Worm (Caenorhabditis elegans) whole organism, L4 larva: ENCODE results near the gene odr-2.

Experiments used
- F49E8.2 ChIP-seq: sonication (generic microtip); optimal IDR thresholded peaks from 2 replicates; lab custom pipeline; 2016; ENCODE audit warnings: missing compliant biosample characterization, mild to moderate bottlenecking, missing genetic modification characterization, borderline replicate concordance
- R02D3.7 ChIP-seq: fragments of 150-350 bp; sonication (generic microtip); optimal IDR thresholded peaks from 3 replicates; lab custom pipeline; 2014; ENCODE audit warnings: missing biosample characterization, missing genetic modification characterization
- T26A8.4 ChIP-seq: fragments of 200-800 bp; sonication (Bioruptor generic); IDR thresholded peaks from 2 replicates; pipeline ENCODE4 v1.3.6; 2022; ENCODE audit warnings: missing genetic modification characterization, missing compliant biosample characterization
- Y48G9A.11 ChIP-seq: fragments of 200-800 bp; sonication (Bioruptor generic); IDR thresholded peaks from 2 replicates; pipeline ENCODE4 v1.3.6; 2022; ENCODE audit warnings: missing genetic modification reagents, missing genetic modification characterization, missing compliant biosample characterization
- Y5F2A.4 ChIP-seq: fragments of 200-800 bp; sonication (Bioruptor generic); optimal IDR thresholded peaks from 2 replicates; lab custom pipeline; 2018; ENCODE audit warnings: mild to moderate bottlenecking, missing genetic modification characterization, missing compliant biosample characterization
- Y75B8A.6 ChIP-seq: fragments of 200-800 bp; sonication (Bioruptor generic); IDR thresholded peaks from 2 replicates; pipeline ENCODE4 v1.3.6; 2022; ENCODE audit warnings: missing genetic modification reagents, missing genetic modification characterization, missing compliant biosample characterization
- aha-1 ChIP-seq: fragments of 150-350 bp; peaks from one replicate; lab custom pipeline; 2014; ENCODE audit warnings: missing biosample characterization, missing genetic modification characterization
- arid-1 ChIP-seq: fragments of 200-800 bp; sonication (Bioruptor generic); conservative IDR thresholded peaks from 2 replicates; pipeline ENCODE4 v1.3.6; 2022; ENCODE audit warnings: missing genetic modification reagents, missing genetic modification characterization, missing compliant biosample characterization
- cey-2 ChIP-seq: sonication (generic microtip); optimal IDR thresholded peaks from 3 replicates; lab custom pipeline; 2017; ENCODE audit warnings: missing genetic modification characterization, mild to moderate bottlenecking, missing compliant biosample characterization, antibody characterized with exemption, borderline replicate concordance; ENCODE audit not compliant: insufficient read depth
- ctbp-1 ChIP-seq: fragments of 200-800 bp; sonication (Bioruptor generic); IDR thresholded peaks from 2 replicates; pipeline ENCODE4 v1.3.6; 2022; ENCODE audit warnings: missing genetic modification reagents, missing genetic modification characterization, missing compliant biosample characterization
- daf-16 ChIP-seq, 3 experiments: sonication (generic microtip); optimal IDR thresholded peaks; 2 replicates each; lab custom pipeline; 2016 to 2017; ENCODE audit warnings: missing genetic modification characterization in 3 of 3, missing genetic modification reagents in 3 of 3, mild to moderate bottlenecking in 2 of 3, missing compliant biosample characterization in 2 of 3, missing biosample characterization in 1 of 3, moderate library complexity in 1 of 3
- dmd-6 ChIP-seq: fragments of 200-800 bp; sonication (Bioruptor generic); IDR thresholded peaks from 2 replicates; pipeline ENCODE4 v1.3.6; 2022; ENCODE audit warnings: missing genetic modification reagents, missing genetic modification characterization, missing compliant biosample characterization
- dve-1 ChIP-seq: sonication (generic microtip); optimal IDR thresholded peaks from 2 replicates; lab custom pipeline; 2017; ENCODE audit warnings: antibody characterized with exemption, mild to moderate bottlenecking, missing genetic modification characterization, missing compliant biosample characterization; ENCODE audit not compliant: insufficient read depth
- hlh-30 ChIP-seq: sonication (generic microtip); optimal IDR thresholded peaks from 2 replicates; lab custom pipeline; 2017; ENCODE audit warnings: antibody characterized with exemption, mild to moderate bottlenecking, missing genetic modification characterization, missing compliant biosample characterization; ENCODE audit not compliant: insufficient read depth
- lin-13 ChIP-seq: fragments of 150-350 bp; optimal IDR thresholded peaks from 2 replicates; lab custom pipeline; 2014; ENCODE audit warnings: missing biosample characterization, missing genetic modification reagents, missing genetic modification characterization
- lin-29 ChIP-seq: fragments of 200-800 bp; sonication (Bioruptor generic); IDR thresholded peaks from 2 replicates; pipeline ENCODE4 v1.3.6; 2022; ENCODE audit warnings: missing genetic modification reagents, missing genetic modification characterization, missing compliant biosample characterization
- lin-38 ChIP-seq: fragments of 200-800 bp; sonication (Bioruptor generic); IDR thresholded peaks from 2 replicates; pipeline ENCODE4 v1.3.6; 2022; ENCODE audit warnings: missing genetic modification reagents, missing genetic modification characterization, missing compliant biosample characterization
- lin-39 ChIP-seq: fragments of 150-350 bp; optimal IDR thresholded peaks from 2 replicates; lab custom pipeline; 2014; ENCODE audit warnings: missing biosample characterization, missing genetic modification reagents, missing genetic modification characterization
- lir-3 ChIP-seq: sonication (generic microtip); optimal IDR thresholded peaks from 2 replicates; lab custom pipeline; 2016; ENCODE audit warnings: mild to moderate bottlenecking, missing genetic modification characterization, missing compliant biosample characterization
- madf-9 ChIP-seq: fragments of 200-800 bp; sonication (Bioruptor generic); conservative IDR thresholded peaks from 2 replicates; pipeline ENCODE4 v1.3.6; 2022; ENCODE audit warnings: missing genetic modification reagents, missing genetic modification characterization, missing compliant biosample characterization
- mdt-29 ChIP-seq: fragments of 200-800 bp; sonication (Bioruptor generic); IDR thresholded peaks from 2 replicates; pipeline ENCODE4 v1.3.6; 2022; ENCODE audit warnings: missing genetic modification reagents, missing genetic modification characterization, missing compliant biosample characterization
- mxl-3 ChIP-seq: fragments of 200-800 bp; sonication (Bioruptor generic); optimal IDR thresholded peaks from 2 replicates; lab custom pipeline; 2018; ENCODE audit warnings: mild to moderate bottlenecking, missing genetic modification characterization, missing compliant biosample characterization
- nhr-102 ChIP-seq: sonication (generic microtip); optimal IDR thresholded peaks from 2 replicates; lab custom pipeline; 2016; ENCODE audit warnings: mild to moderate bottlenecking, missing genetic modification characterization, moderate library complexity, missing compliant biosample characterization
- nhr-11 ChIP-seq: fragments of 150-350 bp; optimal IDR thresholded peaks from 2 replicates; lab custom pipeline; 2014; ENCODE audit warnings: missing biosample characterization, missing genetic modification characterization
- nhr-25 ChIP-seq: sonication (generic microtip); optimal IDR thresholded peaks from 2 replicates; lab custom pipeline; 2017; ENCODE audit warnings: missing genetic modification characterization, mild to moderate bottlenecking, missing compliant biosample characterization, antibody characterized with exemption, moderate library complexity, borderline replicate concordance; ENCODE audit not compliant: insufficient read depth
- nhr-28 ChIP-seq: fragments of 150-350 bp; optimal IDR thresholded peaks from 2 replicates; lab custom pipeline; 2014; ENCODE audit warnings: missing biosample characterization, missing genetic modification characterization
- nhr-42 ChIP-seq: fragments of 200-800 bp; sonication (Bioruptor generic); IDR thresholded peaks from 2 replicates; pipeline ENCODE4 v1.3.6; 2022; ENCODE audit warnings: missing genetic modification characterization, missing compliant biosample characterization
- php-3 ChIP-seq: fragments of 200-800 bp; sonication (Bioruptor generic); IDR thresholded peaks from 2 replicates; pipeline ENCODE4 v1.3.6; 2022; ENCODE audit warnings: missing genetic modification reagents, missing genetic modification characterization, missing compliant biosample characterization
- pqm-1 ChIP-seq: sonication (generic microtip); optimal IDR thresholded peaks from 2 replicates; lab custom pipeline; 2017; ENCODE audit warnings: missing biosample characterization, missing genetic modification characterization
- set-16 ChIP-seq: fragments of 200-800 bp; sonication (Bioruptor generic); IDR thresholded peaks from 2 replicates; pipeline ENCODE4 v1.3.6; 2022; ENCODE audit warnings: missing genetic modification reagents, missing genetic modification characterization, missing compliant biosample characterization
- snpc-4 ChIP-seq: fragments of 150-350 bp; optimal IDR thresholded peaks from 2 replicates; lab custom pipeline; 2014; ENCODE audit warnings: missing biosample characterization, missing genetic modification characterization
- spr-3 ChIP-seq: fragments of 200-800 bp; sonication (Bioruptor generic); optimal IDR thresholded peaks from 2 replicates; lab custom pipeline; 2018; ENCODE audit warnings: mild to moderate bottlenecking, missing genetic modification characterization, missing compliant biosample characterization
- tra-1 ChIP-seq: fragments of 200-800 bp; sonication (Bioruptor generic); IDR thresholded peaks from 2 replicates; pipeline ENCODE4 v1.3.6; 2022; ENCODE audit warnings: missing genetic modification reagents, missing genetic modification characterization, missing compliant biosample characterization
- unc-39 ChIP-seq: sonication (generic microtip); optimal IDR thresholded peaks from 2 replicates; lab custom pipeline; 2017; ENCODE audit warnings: missing biosample characterization, missing genetic modification characterization
- unc-62 ChIP-seq, 3 experiments: fragments of 150-350 bp in 1 of 3; sonication (generic microtip); optimal IDR thresholded peaks in 2 of 3; peaks in 1 of 3; 1 replicate in 1 of 3; 2 replicates in 2 of 3; lab custom pipeline; 2014 to 2017; ENCODE audit warnings: missing biosample characterization in 3 of 3, missing genetic modification characterization in 3 of 3, missing genetic modification reagents in 3 of 3, missing genotype in 1 of 3

The odr-2 gene

DNA sequence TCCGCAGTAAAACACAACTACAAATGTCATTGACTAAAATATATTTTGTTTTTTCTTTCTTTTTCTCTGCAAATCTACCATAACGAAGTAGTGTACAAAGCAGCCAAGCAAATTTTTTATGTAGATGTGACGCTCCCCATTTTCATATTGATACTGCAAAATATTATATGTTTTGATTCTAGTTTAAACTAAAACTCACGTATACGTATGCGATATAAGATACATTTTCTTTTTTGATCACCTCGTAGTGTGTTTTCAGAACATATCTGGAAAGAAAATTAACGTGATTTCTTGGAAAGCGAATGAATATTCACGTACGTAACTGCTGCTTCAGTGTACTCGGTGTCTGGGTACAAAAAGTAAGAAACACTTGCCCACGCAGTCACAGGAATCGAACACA is 33.5 kb downstream of the odr-2 start:
- TF ChIP-seq unc-62 (GFP tag; optimal IDR thresholded peaks at IDR 0.05 in 1 of 2; lab: Kevin White, UChicago): peak in 1 of 2 experiments; percentile 94
- no peak for TF ChIP-seq unc-62 (tag; optimal IDR thresholded peaks at IDR 0.05; lab: Kevin White, UChicago)
- TF ChIP-seq php-3: no peak

DNA sequence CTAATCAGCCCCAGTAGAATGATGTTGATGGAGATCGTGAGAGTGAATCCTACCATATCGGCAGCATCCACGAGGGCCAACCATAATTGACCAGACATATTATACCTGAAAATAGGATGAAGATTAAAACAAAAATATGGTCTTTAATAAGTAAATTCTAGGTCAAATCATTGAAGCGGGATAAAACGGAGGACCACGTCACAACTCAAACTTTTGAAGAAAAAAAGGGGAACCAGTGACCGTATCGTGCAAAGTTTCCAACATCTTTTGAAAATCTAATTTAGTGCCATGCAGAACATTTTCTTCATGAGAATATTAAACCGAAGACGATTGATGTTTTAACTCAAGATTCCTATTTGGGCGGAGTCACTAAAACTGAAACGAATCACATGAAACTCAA is 35.0 kb downstream of the odr-2 start, which contains the start of gene str-112:
Gene str-112, minus strand, starts transcription at position 101 of the 400 bp plus-strand sequence.
- no peak for TF ChIP-seq Y75B8A.6 (GFP tag; lab: Robert Waterston, UW)
- TF ChIP-seq R02D3.7 (tag; lab: Kevin White, UChicago): no peak
- no peak for TF ChIP-seq lin-13 (GFP tag; lab: Kevin White, UChicago)
- TF ChIP-seq nhr-25 (tag; lab: Kevin White, UChicago): no peak
- no peak for TF ChIP-seq ctbp-1 (GFP tag; lab: Robert Waterston, UW)
- TF ChIP-seq, all 104 proteins: peak for 0

DNA sequence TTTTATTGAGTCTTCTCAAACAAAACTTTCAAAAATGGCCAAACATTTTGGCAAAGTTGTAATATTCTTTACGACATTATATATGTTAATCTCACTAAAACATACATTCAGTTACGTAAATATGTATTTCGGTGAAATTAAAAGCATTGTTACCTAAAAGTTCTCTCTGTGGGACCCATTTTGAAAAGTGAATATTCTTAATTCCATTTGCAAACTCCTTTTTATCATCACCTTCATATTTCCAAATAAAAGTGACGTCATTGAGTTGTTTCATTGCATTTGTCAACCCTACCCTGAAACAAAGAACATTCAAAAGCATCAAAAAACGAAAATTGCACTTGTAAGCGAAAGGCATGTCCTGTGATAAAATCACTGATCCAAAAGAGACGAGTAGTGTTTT is 37.0 kb downstream of the odr-2 start:
- TF ChIP-seq madf-9 (GFP tag; lab: Robert Waterston, UW): no peak
- no peak for TF ChIP-seq Y75B8A.6 (GFP tag; lab: Robert Waterston, UW)
- no peak for TF ChIP-seq mxl-3
- peak in 1 of 2 experiments; percentile 91 for TF ChIP-seq unc-62 (GFP tag; optimal IDR thresholded peaks at IDR 0.05 in 1 of 2; lab: Kevin White, UChicago)
- no peak for TF ChIP-seq unc-62 (tag; optimal IDR thresholded peaks at IDR 0.05; lab: Kevin White, UChicago)
- TF ChIP-seq T26A8.4 (GFP tag; lab: Robert Waterston, UW): no peak
- TF ChIP-seq dve-1 (tag; lab: Kevin White, UChicago): no peak
- peak; percentile 64 for TF ChIP-seq nhr-28 (tag; lab: Kevin White, UChicago)

DNA sequence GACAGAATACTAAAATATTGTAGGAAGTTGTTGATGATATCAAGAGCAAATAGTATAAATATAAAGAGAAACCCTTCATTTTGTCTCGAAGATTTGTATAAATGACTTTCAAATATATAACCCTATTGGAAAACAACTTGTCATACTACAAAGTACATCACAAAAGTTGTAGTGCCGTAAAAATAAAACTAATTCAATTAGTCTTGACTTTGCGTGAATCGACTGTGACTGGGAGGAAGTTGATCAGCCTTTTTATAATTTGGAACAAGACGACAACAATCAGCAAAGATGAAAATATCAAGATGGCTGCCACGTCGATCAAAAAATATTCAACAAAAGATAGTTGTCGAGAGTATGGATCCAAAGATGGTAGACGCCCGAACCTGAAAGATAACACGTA is 38.5 kb downstream of the odr-2 start, which contains the start of gene ugt-40:
Gene ugt-40, minus strand, starts transcription at position 101 of the 400 bp plus-strand sequence.
- TF ChIP-seq lir-3 (tag; lab: Kevin White, UChicago) (no peak), nhr-28 (tag; lab: Kevin White, UChicago) (peak; percentile 45), F49E8.2 (tag; lab: Kevin White, UChicago) (no peak), hlh-30 (tag; lab: Kevin White, UChicago) (no peak)

DNA sequence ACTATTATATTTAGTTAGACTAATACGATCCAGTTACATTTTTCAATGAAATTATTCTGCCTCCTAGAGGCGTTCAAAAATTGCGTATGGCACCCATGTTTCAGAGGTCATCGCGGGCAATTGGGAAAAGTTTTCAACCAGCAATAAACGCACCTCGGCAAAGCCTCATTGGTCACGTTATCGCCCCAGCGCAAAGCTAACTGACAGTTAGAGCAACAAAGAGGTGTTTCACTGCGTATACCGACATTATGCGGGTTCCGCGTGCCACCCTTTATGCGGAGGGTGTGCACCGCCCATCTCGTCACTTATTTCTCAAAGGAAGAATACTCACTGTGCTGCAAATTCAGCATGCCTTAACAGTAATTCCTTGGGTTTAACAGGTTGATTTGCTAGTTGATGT is 39.3 kb downstream of the odr-2 start:
- TF ChIP-seq lin-29 (GFP tag; lab: Robert Waterston, UW) (no peak), Y5F2A.4 (GFP tag; lab: Kevin White, UChicago) (no peak), arid-1 (GFP tag; lab: Robert Waterston, UW) (no peak), unc-39 (tag; lab: Kevin White, UChicago) (no peak), lin-39 (tag; lab: Kevin White, UChicago) (no peak), mxl-3 (no peak), F49E8.2 (tag; lab: Kevin White, UChicago) (peak; percentile 76), daf-16 (GFP tag; optimal IDR thresholded peaks at IDR 0.05; lab: Kevin White, UChicago) (peak in 1 of 2 experiments; percentile 16), daf-16 (tag; optimal IDR thresholded peaks at IDR 0.05; lab: Kevin White, UChicago) (peak; percentile 58), aha-1 (tag; lab: Kevin White, UChicago) (peak; percentile 94), nhr-11 (tag; lab: Kevin White, UChicago) (no peak), Y48G9A.11 (GFP tag; lab: Robert Waterston, UW) (peak; percentile 78), pqm-1 (tag; lab: Kevin White, UChicago) (peak; percentile 1), mdt-29 (GFP tag; lab: Robert Waterston, UW) (no peak), dmd-6 (GFP tag; lab: Robert Waterston, UW) (peak; percentile 67), php-3 (peak; percentile 72), tra-1 (0 out of 2 replicates have a peak, but pooled peaks have one; percentile 11), snpc-4 (peak; percentile 67), nhr-102 (tag; lab: Kevin White, UChicago) (peak; percentile 94), spr-3 (GFP tag; lab: Kevin White, UChicago) (no peak), nhr-42 (GFP tag; lab: Robert Waterston, UW) (no peak), set-16 (GFP tag; lab: Robert Waterston, UW) (no peak), cey-2 (tag; lab: Kevin White, UChicago) (no peak), lin-38 (no peak)
